Worm (Caenorhabditis elegans) whole organism, young adult: ENCODE results near the gene rol-6.

Source experiments
- F37B4.10 ChIP-seq: fragments of 200-800 bp; sonication (Bioruptor generic); IDR thresholded peaks from 2 replicates; pipeline ENCODE4 v1.3.6; 2022; ENCODE audit warnings: missing genetic modification characterization, missing compliant biosample characterization
- F39B2.1 ChIP-seq: fragments of 200-800 bp; sonication (Bioruptor generic); IDR thresholded peaks from 2 replicates; pipeline ENCODE4 v1.3.6; 2022; ENCODE audit warnings: missing genetic modification reagents, missing genetic modification characterization, missing compliant biosample characterization
- F52B5.7 ChIP-seq: sonication (generic microtip); optimal IDR thresholded peaks from 2 replicates; lab custom pipeline; 2016; ENCODE audit warnings: mild to moderate bottlenecking, missing genetic modification characterization, missing compliant biosample characterization
- F57C9.4 ChIP-seq: sonication (generic microtip); optimal IDR thresholded peaks from 2 replicates; lab custom pipeline; 2017; ENCODE audit warnings: mild to moderate bottlenecking, missing genetic modification characterization, missing compliant biosample characterization
- T26A5.8 ChIP-seq: sonication (generic microtip); optimal IDR thresholded peaks from 2 replicates; lab custom pipeline; 2016; ENCODE audit warnings: missing genetic modification characterization, missing compliant biosample characterization
- Y53G8AR.9 ChIP-seq: fragments of 200-800 bp; sonication (Bioruptor generic); conservative IDR thresholded peaks from 2 replicates; pipeline ENCODE4 v1.3.6; 2022; ENCODE audit warnings: missing genetic modification reagents, missing genetic modification characterization, missing compliant biosample characterization
- Y67H2A.10 ChIP-seq: fragments of 200-800 bp; sonication (Bioruptor generic); conservative IDR thresholded peaks from 2 replicates; pipeline ENCODE4 v1.3.6; 2022; ENCODE audit warnings: missing genetic modification reagents, missing genetic modification characterization, missing compliant biosample characterization
- ZK185.1 ChIP-seq: sonication (generic microtip); optimal IDR thresholded peaks from 2 replicates; lab custom pipeline; 2016; ENCODE audit warnings: mild to moderate bottlenecking, missing genetic modification characterization, missing compliant biosample characterization; ENCODE audit not compliant: poor library complexity, severe bottlenecking
- akir-1 ChIP-seq: fragments of 200-800 bp; sonication (Bioruptor generic); optimal IDR thresholded peaks from 2 replicates; lab custom pipeline; 2018; ENCODE audit warnings: mild to moderate bottlenecking, missing genetic modification characterization, moderate library complexity, missing compliant biosample characterization
- ama-1 ChIP-seq, 3 experiments: fragments of 150-350 bp in 1 of 3; sonication (generic microtip) in 2 of 3; optimal IDR thresholded peaks; 2 replicates each; lab custom pipeline; 2014 to 2018; ENCODE audit warnings: missing biosample characterization in 2 of 3, missing genetic modification characterization in 2 of 3, missing genetic modification reagents in 2 of 3
- aptf-3 ChIP-seq: fragments of 200-800 bp; sonication (Bioruptor generic); IDR thresholded peaks from 2 replicates; pipeline ENCODE4 v1.3.6; 2022; ENCODE audit warnings: missing genetic modification characterization, missing compliant biosample characterization
- attf-3 ChIP-seq: fragments of 200-800 bp; sonication (Bioruptor generic); conservative IDR thresholded peaks from 2 replicates; pipeline ENCODE4 v1.3.6; 2022; ENCODE audit warnings: missing genetic modification reagents, missing genetic modification characterization, missing compliant biosample characterization
- bed-2 ChIP-seq: fragments of 200-800 bp; sonication (Bioruptor generic); IDR thresholded peaks from 2 replicates; pipeline ENCODE4 v1.3.6; 2022; ENCODE audit warnings: missing genetic modification reagents, missing genetic modification characterization, missing compliant biosample characterization
- ccch-3 ChIP-seq: fragments of 200-800 bp; sonication (Bioruptor generic); optimal IDR thresholded peaks from 2 replicates; lab custom pipeline; 2018; ENCODE audit warnings: mild to moderate bottlenecking, missing genetic modification characterization, missing compliant biosample characterization
- cebp-1 ChIP-seq, 2 experiments: fragments of 200-800 bp in 1 of 2; sonication (Bioruptor generic) in 1 of 2; sonication (generic microtip) in 1 of 2; IDR thresholded peaks in 1 of 2; optimal IDR thresholded peaks in 1 of 2; 2 replicates each; pipeline versions ENCODE4 v1.3.6 to Lab custom; 2017 to 2022; ENCODE audit warnings: missing compliant biosample characterization in 2 of 2, missing genetic modification characterization in 2 of 2, mild to moderate bottlenecking in 1 of 2, missing genetic modification reagents in 1 of 2, moderate library complexity in 1 of 2
- ceh-27 ChIP-seq: fragments of 200-800 bp; sonication (Bioruptor generic); optimal IDR thresholded peaks from 2 replicates; lab custom pipeline; 2018; ENCODE audit warnings: mild to moderate bottlenecking, missing genetic modification characterization, moderate library complexity, missing compliant biosample characterization
- ceh-79 ChIP-seq: sonication (generic microtip); optimal IDR thresholded peaks from 2 replicates; lab custom pipeline; 2017; ENCODE audit warnings: mild to moderate bottlenecking, missing genetic modification characterization, missing compliant biosample characterization
- chd-7 ChIP-seq: sonication (generic microtip); optimal IDR thresholded peaks from 2 replicates; lab custom pipeline; 2016; ENCODE audit warnings: mild to moderate bottlenecking, missing genetic modification characterization, moderate library complexity, missing compliant biosample characterization
- dox-1 ChIP-seq: fragments of 200-800 bp; sonication (Bioruptor generic); IDR thresholded peaks from 2 replicates; pipeline ENCODE4 v1.3.6; 2022; ENCODE audit warnings: missing genetic modification reagents, missing genetic modification characterization, missing compliant biosample characterization
- dpl-1 ChIP-seq: fragments of 150-350 bp; optimal IDR thresholded peaks from 2 replicates; lab custom pipeline; 2014; ENCODE audit warnings: missing biosample characterization, missing genetic modification reagents, missing genetic modification characterization
- ets-4 ChIP-seq: fragments of 200-800 bp; sonication (Bioruptor generic); optimal IDR thresholded peaks from 2 replicates; lab custom pipeline; 2018; ENCODE audit warnings: mild to moderate bottlenecking, missing genetic modification characterization, missing compliant biosample characterization
- let-607 ChIP-seq, 2 experiments: fragments of 200-800 bp in 1 of 2; sonication (Bioruptor generic) in 1 of 2; sonication (generic microtip) in 1 of 2; optimal IDR thresholded peaks; 2 replicates each; lab custom pipeline; 2016 to 2018; ENCODE audit warnings: mild to moderate bottlenecking in 2 of 2, missing compliant biosample characterization in 2 of 2, missing genetic modification characterization in 2 of 2, moderate library complexity in 2 of 2, missing genotype in 1 of 2
- lin-26 ChIP-seq: fragments of 200-800 bp; sonication (Bioruptor generic); IDR thresholded peaks from 2 replicates; pipeline ENCODE4 v1.3.6; 2022; ENCODE audit warnings: missing genetic modification reagents, missing genetic modification characterization, missing compliant biosample characterization
- lin-35 ChIP-seq, 3 experiments: fragments of 150-350 bp in 2 of 3; sonication (generic microtip) in 1 of 3; optimal IDR thresholded peaks; 2 replicates each; lab custom pipeline; 2014 to 2018; ENCODE audit warnings: missing biosample characterization in 3 of 3, missing genetic modification characterization in 3 of 3, missing genetic modification reagents in 3 of 3
- madf-10 ChIP-seq: sonication (generic microtip); optimal IDR thresholded peaks from 2 replicates; lab custom pipeline; 2016; ENCODE audit warnings: mild to moderate bottlenecking, missing genetic modification characterization, missing compliant biosample characterization
- mel-28 ChIP-seq: sonication (generic microtip); optimal IDR thresholded peaks from 2 replicates; lab custom pipeline; 2016; ENCODE audit warnings: borderline replicate concordance, mild to moderate bottlenecking, missing genetic modification characterization, missing compliant biosample characterization
- nfya-1 ChIP-seq: sonication (generic microtip); optimal IDR thresholded peaks from 2 replicates; lab custom pipeline; 2017; ENCODE audit warnings: antibody characterized with exemption, missing compliant biosample characterization, missing genetic modification characterization, borderline replicate concordance; ENCODE audit not compliant: insufficient read depth
- nfya-2 ChIP-seq: fragments of 200-800 bp; sonication (Bioruptor generic); IDR thresholded peaks from 2 replicates; pipeline ENCODE4 v1.3.6; 2022; ENCODE audit warnings: missing genetic modification reagents, missing genetic modification characterization, missing compliant biosample characterization
- nhr-80 ChIP-seq: sonication (generic microtip); optimal IDR thresholded peaks from 2 replicates; lab custom pipeline; 2016; ENCODE audit warnings: missing genetic modification characterization, missing compliant biosample characterization
- pbrm-1 ChIP-seq: fragments of 200-800 bp; sonication (Bioruptor generic); IDR thresholded peaks from 2 replicates; pipeline ENCODE4 v1.3.6; 2022; ENCODE audit warnings: missing genetic modification reagents, missing genetic modification characterization, missing compliant biosample characterization
- tbx-9 ChIP-seq: sonication (generic microtip); optimal IDR thresholded peaks from 2 replicates; lab custom pipeline; 2016; ENCODE audit warnings: borderline replicate concordance, missing genetic modification characterization, inconsistent platforms, missing compliant biosample characterization
- unc-62 ChIP-seq: fragments of 150-350 bp; optimal IDR thresholded peaks from 2 replicates; lab custom pipeline; 2014; ENCODE audit warnings: missing biosample characterization, missing genetic modification reagents, missing genetic modification characterization
- zfh-2 ChIP-seq: fragments of 200-800 bp; sonication (Bioruptor generic); conservative IDR thresholded peaks from 2 replicates; pipeline ENCODE4 v1.3.6; 2022; ENCODE audit warnings: missing genetic modification reagents, missing genetic modification characterization, missing compliant biosample characterization
- zim-3 ChIP-seq: sonication (generic microtip); optimal IDR thresholded peaks from 2 replicates; lab custom pipeline; 2017; ENCODE audit warnings: mild to moderate bottlenecking, missing genetic modification characterization, moderate library complexity, missing compliant biosample characterization
- ztf-28 ChIP-seq: fragments of 200-800 bp; sonication (Bioruptor generic); IDR thresholded peaks from 2 replicates; pipeline ENCODE4 v1.3.6; 2022; ENCODE audit warnings: missing genetic modification reagents, missing genetic modification characterization, missing compliant biosample characterization

Gene rol-6

DNA sequence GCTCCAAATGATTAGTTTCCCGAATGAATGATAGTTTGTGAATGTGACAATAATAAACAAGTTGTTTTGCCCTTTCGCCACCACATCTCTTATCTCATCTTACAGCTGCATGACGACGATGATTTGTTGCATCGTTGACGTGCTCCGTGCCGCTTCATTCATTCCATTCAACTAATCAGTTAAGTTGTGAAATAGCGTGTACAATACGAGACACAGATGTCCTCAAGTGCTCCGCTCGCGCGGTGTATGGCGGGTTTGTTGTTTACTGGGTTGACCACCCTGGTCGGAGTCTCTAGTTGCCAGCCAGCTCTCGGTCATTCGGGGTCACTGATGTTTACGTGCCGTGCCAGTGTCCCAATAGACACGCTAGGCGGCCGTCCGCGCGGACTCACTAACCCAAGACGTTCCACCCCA lies 15.1 kb downstream of the rol-6 start:
- peak; percentile 4 for TF ChIP-seq F52B5.7 (tag; lab: Kevin White, UChicago)
- no peak for TF ChIP-seq madf-10 (tag; lab: Kevin White, UChicago)
- TF ChIP-seq F57C9.4 (tag; lab: Kevin White, UChicago), result no peak
- no peak for TF ChIP-seq ets-4 (GFP tag; lab: Kevin White, UChicago)
- TF ChIP-seq lin-35 (GFP tag; optimal IDR thresholded peaks at IDR 0.05; lab: Kevin White, UChicago), result no peak
- TF ChIP-seq ZK185.1, result peak; percentile 49
- TF ChIP-seq dpl-1 (GFP tag; lab: Kevin White, UChicago), result no peak
- peak; percentile 73 for TF ChIP-seq zfh-2 (GFP tag; lab: Robert Waterston, UW)
- no peak for TF ChIP-seq ama-1 (optimal IDR thresholded peaks at IDR 0.05; lab: Kevin White, UChicago)
- TF ChIP-seq ama-1 (GFP tag; optimal IDR thresholded peaks at IDR 0.05; lab: Kevin White, UChicago), result peak in 1 of 2 experiments; percentile 22
- TF ChIP-seq Y67H2A.10 (GFP tag; lab: Robert Waterston, UW), result no peak
- TF ChIP-seq cebp-1 (GFP tag; IDR thresholded peaks at IDR 0.05; lab: Robert Waterston, UW), result peak; percentile 50; the same call in 1 of the 2 replicates
- peak; percentile 27 for TF ChIP-seq cebp-1 (tag; optimal IDR thresholded peaks at IDR 0.05; lab: Kevin White, UChicago)
- peak; percentile 58 for TF ChIP-seq tbx-9 (tag; lab: Kevin White, UChicago)
- 0 out of 2 replicates have a peak, but pooled peaks have one; percentile 25 for TF ChIP-seq ztf-28 (GFP tag; lab: Robert Waterston, UW)
- no peak for TF ChIP-seq pbrm-1 (GFP tag; lab: Robert Waterston, UW)
- TF ChIP-seq dox-1 (GFP tag; lab: Robert Waterston, UW), result peak; percentile 10; the same call in 1 of the 2 replicates
- no peak for TF ChIP-seq nhr-80 (tag; lab: Kevin White, UChicago)
- no peak for TF ChIP-seq F37B4.10 (GFP tag; lab: Robert Waterston, UW)
- TF ChIP-seq attf-3, result no peak
- no peak for TF ChIP-seq T26A5.8 (tag; lab: Kevin White, UChicago)
- no peak for TF ChIP-seq nfya-2 (GFP tag; lab: Robert Waterston, UW)

DNA sequence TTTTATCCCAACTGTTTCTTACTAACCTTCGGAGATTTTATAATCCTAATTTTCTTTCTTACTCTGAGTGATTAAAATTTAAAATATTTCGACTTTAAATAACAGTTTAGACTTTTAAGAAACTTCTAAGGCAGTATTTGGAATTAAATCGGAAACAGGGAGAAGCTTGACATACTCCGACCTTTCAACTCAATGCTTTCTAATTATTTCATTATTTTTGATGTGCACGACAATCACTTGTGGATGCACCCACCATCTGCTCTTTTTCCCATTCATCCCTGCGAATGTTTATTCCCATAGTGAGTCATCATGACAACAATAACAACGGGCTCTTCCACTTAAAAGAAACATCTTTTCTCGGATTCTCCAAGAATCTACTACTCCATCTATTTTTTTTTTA lies 15.8 kb downstream of the rol-6 start:
- TF ChIP-seq ccch-3 (GFP tag; lab: Kevin White, UChicago) (no peak), cebp-1 (GFP tag; IDR thresholded peaks at IDR 0.05; lab: Robert Waterston, UW) (no peak), cebp-1 (tag; optimal IDR thresholded peaks at IDR 0.05; lab: Kevin White, UChicago) (no peak), Y53G8AR.9 (no peak), let-607 (tag; optimal IDR thresholded peaks at IDR 0.05; lab: Kevin White, UChicago) (no peak), chd-7 (tag; lab: Kevin White, UChicago) (no peak), ztf-28 (GFP tag; lab: Robert Waterston, UW) (no peak), nfya-2 (GFP tag; lab: Robert Waterston, UW) (no peak), akir-1 (GFP tag; lab: Kevin White, UChicago) (no peak), nfya-1 (tag; lab: Kevin White, UChicago) (no peak), unc-62 (no peak), dpl-1 (GFP tag; lab: Kevin White, UChicago) (no peak), aptf-3 (no peak)
- TF ChIP-seq, all 124 proteins: peak for 0

DNA sequence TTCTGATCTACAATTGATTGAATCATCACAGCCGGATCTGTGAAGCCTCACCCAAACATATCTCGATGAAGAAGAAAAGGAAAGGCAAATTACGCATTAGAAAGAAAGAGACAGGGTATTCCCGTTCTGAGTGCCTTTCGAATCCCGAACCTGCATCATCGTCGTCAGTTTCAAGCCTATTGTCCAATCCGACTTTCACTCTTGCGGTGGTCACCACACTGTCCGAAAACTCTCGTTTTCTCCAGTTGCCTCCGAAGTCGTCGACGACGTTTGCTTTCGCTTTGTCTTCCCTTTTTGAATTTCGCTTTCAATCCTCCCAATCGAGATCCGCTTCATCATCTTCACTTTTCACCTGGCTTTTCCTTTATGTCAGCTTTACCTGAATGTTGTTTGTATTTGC lies 16.2 kb downstream of the rol-6 start:
- TF ChIP-seq ceh-27 (GFP tag; lab: Kevin White, UChicago) (no peak), tbx-9 (tag; lab: Kevin White, UChicago) (no peak), dox-1 (GFP tag; lab: Robert Waterston, UW) (no peak), ama-1 (optimal IDR thresholded peaks at IDR 0.05; lab: Kevin White, UChicago) (no peak), ama-1 (GFP tag; optimal IDR thresholded peaks at IDR 0.05; lab: Kevin White, UChicago) (no peak), zim-3 (no peak), nhr-80 (tag; lab: Kevin White, UChicago) (no peak), ceh-79 (tag; lab: Kevin White, UChicago) (no peak), aptf-3 (no peak)

DNA sequence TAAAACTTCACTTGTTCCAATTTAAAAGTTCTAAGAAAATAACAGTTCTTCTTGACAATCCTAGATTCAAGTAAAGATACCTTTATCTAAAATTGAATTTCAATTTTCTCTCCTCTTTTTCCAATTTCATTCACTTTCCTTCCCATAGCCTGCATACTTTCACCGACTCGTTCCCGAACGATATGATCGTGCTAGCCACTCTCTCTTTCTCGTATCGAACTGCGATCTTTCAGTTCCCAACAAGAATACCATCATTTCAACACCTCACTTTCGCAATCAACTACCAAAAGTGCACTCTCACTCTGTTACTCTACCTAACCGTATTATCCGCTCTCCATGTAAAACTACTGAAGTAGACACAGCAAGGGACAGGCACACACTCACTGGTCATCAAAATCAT lies 17.2 kb downstream of the rol-6 start:
- TF ChIP-seq zim-3 (no peak), F39B2.1 (GFP tag; lab: Robert Waterston, UW) (no peak), bed-2 (GFP tag; lab: Robert Waterston, UW) (no peak), mel-28 (tag; lab: Kevin White, UChicago) (no peak), F37B4.10 (GFP tag; lab: Robert Waterston, UW) (no peak), lin-26 (GFP tag; lab: Robert Waterston, UW) (no peak)
